Worm (Caenorhabditis elegans): ENCODE measurements around the gene grsp-3.

grsp-3 gene

DNA sequence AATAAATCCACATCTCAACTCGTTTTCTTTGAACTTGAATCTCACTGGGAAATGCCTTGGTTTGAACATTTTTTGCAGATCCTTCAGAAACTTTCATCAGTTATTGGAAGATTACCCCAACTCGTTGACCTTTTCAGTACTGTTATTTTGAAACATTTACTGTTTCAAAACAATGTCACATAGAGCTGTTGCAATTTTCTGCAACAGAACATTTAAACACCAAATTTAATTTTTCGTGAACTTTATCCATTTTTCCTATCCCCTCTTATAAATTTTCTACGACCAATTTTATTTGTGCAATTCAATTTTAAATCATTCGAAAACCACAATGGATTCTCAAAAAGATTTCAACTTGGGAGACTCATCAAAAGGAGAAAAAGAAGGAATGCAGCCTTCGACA is 23.8 kb downstream of the grsp-3 start, which contains the start of gene ZC477.2:
ZC477.2 (plus strand) TSS at position 301 of the 400 bp plus-strand sequence.
- TF ChIP-seq F16B12.6 (tag; optimal IDR thresholded peaks at IDR 0.05) (no peak), nhr-71 (tag; optimal IDR thresholded peaks at IDR 0.05) (no peak)

DNA sequence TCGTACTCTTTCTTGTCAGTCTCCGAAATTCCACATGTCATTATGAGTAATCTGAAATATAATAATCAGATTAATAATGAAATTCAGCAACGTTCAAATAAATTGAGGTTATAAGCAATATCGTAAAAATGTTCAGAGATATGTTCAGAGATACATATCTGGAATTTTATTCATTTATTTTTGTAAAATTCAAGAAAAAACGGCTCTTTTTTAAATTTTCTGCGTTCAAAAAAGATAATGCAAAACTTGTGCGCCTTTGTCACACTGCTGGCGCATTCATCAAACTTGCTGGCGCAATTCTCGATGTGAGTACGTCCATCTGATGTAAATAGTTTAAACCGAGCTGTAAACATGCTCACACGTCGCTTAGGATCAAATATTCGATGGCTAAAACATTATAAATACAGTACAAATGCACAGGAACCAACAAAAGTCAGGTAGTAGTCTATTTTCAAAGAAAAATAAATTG is 28.5 kb downstream of the grsp-3 start, which contains the start of the genes rde-8 and ZC477.3:
rde-8 (minus strand) TSS at position 51 of the 469 bp plus-strand sequence.
ZC477.3 (plus strand) TSS at position 282 of the 469 bp plus-strand sequence.
- TF ChIP-seq tlp-1 (tag; optimal IDR thresholded peaks at IDR 0.05): no peak
- peak; percentile 89 for TF ChIP-seq rnt-1 (tag; optimal IDR thresholded peaks at IDR 0.05)
- TF ChIP-seq ceh-8 (GFP tag; optimal IDR thresholded peaks at IDR 0.05): no peak
- TF ChIP-seq sox-4 (tag; optimal IDR thresholded peaks at IDR 0.05): peak; percentile 49
- peak; percentile 71 for TF ChIP-seq C16A3.4 (tag; optimal IDR thresholded peaks at IDR 0.05)
- TF ChIP-seq pqm-1 (tag; optimal IDR thresholded peaks at IDR 0.05): no peak
- peak; percentile 90 for TF ChIP-seq snu-23 (GFP tag; optimal IDR thresholded peaks at IDR 0.05)
- peak; percentile 85 for TF ChIP-seq swsn-7 (tag; optimal IDR thresholded peaks at IDR 0.05)
- no peak for TF ChIP-seq alr-1 (tag; optimal IDR thresholded peaks at IDR 0.05; ENCODE audit: borderline replicate concordance)
- TF ChIP-seq ces-1 (GFP tag; optimal IDR thresholded peaks at IDR 0.05): no peak
- TF ChIP-seq fkh-8 (tag; optimal IDR thresholded peaks at IDR 0.05): peak; percentile 48
- TF ChIP-seq pag-3 (tag; optimal IDR thresholded peaks at IDR 0.05; ENCODE audit: borderline replicate concordance, insufficient read depth): no peak
- peak; percentile 78 for TF ChIP-seq unc-86 (tag; optimal IDR thresholded peaks at IDR 0.05)
- TF ChIP-seq pax-3 (tag; optimal IDR thresholded peaks at IDR 0.05): no peak
- TF ChIP-seq tbx-2 (tag; optimal IDR thresholded peaks at IDR 0.05): peak; percentile 85
- TF ChIP-seq mdl-1 (tag; optimal IDR thresholded peaks at IDR 0.05): peak in 1 of 2 experiments; percentile 62
- TF ChIP-seq nhr-237 (tag; optimal IDR thresholded peaks at IDR 0.05): no peak
- TF ChIP-seq sptf-1 (tag; optimal IDR thresholded peaks at IDR 0.05): no peak
- peak; percentile 5 for TF ChIP-seq nhr-77 (tag; optimal IDR thresholded peaks at IDR 0.05)
- TF ChIP-seq efl-1 (optimal IDR thresholded peaks at IDR 0.05): peak; percentile 76 to 83
- TF ChIP-seq efl-1 (GFP tag; optimal IDR thresholded peaks at IDR 0.05 in 1 of 2): peak; percentile 76 to 97
- TF ChIP-seq F16B12.6 (tag; optimal IDR thresholded peaks at IDR 0.05): peak; percentile 48
- peak; percentile 67 for TF ChIP-seq grh-1 (GFP tag; IDR thresholded peaks at IDR 0.05)
- TF ChIP-seq ztf-4 (tag; optimal IDR thresholded peaks at IDR 0.05): no peak
- TF ChIP-seq lin-35 (GFP tag; optimal IDR thresholded peaks at IDR 0.05): peak; percentile 79 to 86
- TF ChIP-seq lin-13 (GFP tag; optimal IDR thresholded peaks at IDR 0.05): peak; percentile 34
- TF ChIP-seq xbp-1 (tag; optimal IDR thresholded peaks at IDR 0.05): peak; percentile 82
- TF ChIP-seq nhr-11 (tag; optimal IDR thresholded peaks at IDR 0.05): peak; percentile 37
- TF ChIP-seq nhr-19 (GFP tag; conservative IDR thresholded peaks at IDR 0.05): peak; percentile 78
- no peak for TF ChIP-seq nhr-12 (tag; optimal IDR thresholded peaks at IDR 0.05)
- TF ChIP-seq unc-62 (GFP tag; optimal IDR thresholded peaks at IDR 0.05): no peak
- no peak for TF ChIP-seq nhr-28 (tag; optimal IDR thresholded peaks at IDR 0.05)
- TF ChIP-seq egl-27 (tag; optimal IDR thresholded peaks at IDR 0.05): no peak
- TF ChIP-seq aly-2 (tag; optimal IDR thresholded peaks at IDR 0.05): peak; percentile 57
- TF ChIP-seq ama-1 (optimal IDR thresholded peaks at IDR 0.05): peak; percentile 17
- no peak for TF ChIP-seq zag-1 (tag; optimal IDR thresholded peaks at IDR 0.05)
- TF ChIP-seq nhr-20 (tag; optimal IDR thresholded peaks at IDR 0.05): peak; percentile 81
- no peak for TF ChIP-seq nhr-76 (tag; optimal IDR thresholded peaks at IDR 0.05)
- no peak for TF ChIP-seq nhr-84 (tag; optimal IDR thresholded peaks at IDR 0.05)
- peak; percentile 65 for TF ChIP-seq jun-1 (tag; optimal IDR thresholded peaks at IDR 0.05)
- no peak for TF ChIP-seq hlh-17 (GFP tag; optimal IDR thresholded peaks at IDR 0.05; ENCODE audit: borderline replicate concordance)
- peak; percentile 63 to 83 (median 80) for TF ChIP-seq dpl-1 (GFP tag; optimal IDR thresholded peaks at IDR 0.05)
- no peak for TF ChIP-seq hlh-4 (tag; optimal IDR thresholded peaks at IDR 0.05)
- TF ChIP-seq nhr-90 (tag; optimal IDR thresholded peaks at IDR 0.05; ENCODE audit: poor library complexity): peak; percentile 85
- TF ChIP-seq lin-14 (GFP tag; optimal IDR thresholded peaks at IDR 0.05): no peak
- no peak for TF ChIP-seq hpl-2 (GFP tag; optimal IDR thresholded peaks at IDR 0.05)
- TF ChIP-seq snpc-4 (tag; optimal IDR thresholded peaks at IDR 0.05): peak; percentile 80
- no peak for TF ChIP-seq aha-1 (tag; optimal IDR thresholded peaks at IDR 0.05)
- TF ChIP-seq nhr-47 (tag; optimal IDR thresholded peaks at IDR 0.05): peak; percentile 89
- TF ChIP-seq ceh-82 (tag; optimal IDR thresholded peaks at IDR 0.05): peak; percentile 46 to 85 (median 55)

Data from whole organism, L1 larva.